Worm (Caenorhabditis elegans) whole organism, young adult: ENCODE data around the gene srh-73.
A peak's percentile ranks its signal among the peaks of the same experiment; 100 is the strongest.
"Not testable (repeated sequence)": the region's sequence is repeated elsewhere in the genome, so short reads cannot be mapped to it uniquely, and the experiment has no call there.

Experiments
- B0336.3 ChIP-seq: fragments of 200-800 bp; sonication (Bioruptor generic); IDR thresholded peaks from 2 replicates; pipeline ENCODE4 v1.3.6; 2022; ENCODE audit warnings: missing genetic modification characterization, missing compliant biosample characterization
- D2030.7 ChIP-seq: fragments of 200-800 bp; sonication (Bioruptor generic); IDR thresholded peaks from 2 replicates; pipeline ENCODE4 v1.3.6; 2022; ENCODE audit warnings: missing genetic modification reagents, missing genetic modification characterization, missing compliant biosample characterization
- F33H1.4 ChIP-seq: fragments of 200-800 bp; sonication (Bioruptor generic); IDR thresholded peaks from 2 replicates; pipeline ENCODE4 v1.3.6; 2022; ENCODE audit warnings: missing genetic modification reagents, missing genetic modification characterization, missing compliant biosample characterization
- K11D2.4 ChIP-seq: fragments of 200-800 bp; sonication (Bioruptor generic); IDR thresholded peaks from 2 replicates; pipeline ENCODE4 v1.3.6; 2022; ENCODE audit warnings: missing genetic modification reagents, missing genetic modification characterization, missing compliant biosample characterization
- T26A5.8 ChIP-seq: sonication (generic microtip); optimal IDR thresholded peaks from 2 replicates; lab custom pipeline; 2016; ENCODE audit warnings: missing genetic modification characterization, missing compliant biosample characterization
- Y53G8AR.9 ChIP-seq: fragments of 200-800 bp; sonication (Bioruptor generic); conservative IDR thresholded peaks from 2 replicates; pipeline ENCODE4 v1.3.6; 2022; ENCODE audit warnings: missing genetic modification reagents, missing genetic modification characterization, missing compliant biosample characterization
- Y56A3A.18 ChIP-seq: fragments of 200-800 bp; sonication (Bioruptor generic); IDR thresholded peaks from 2 replicates; pipeline ENCODE4 v1.3.6; 2022; ENCODE audit warnings: missing genetic modification reagents, missing genetic modification characterization, missing compliant biosample characterization
- Y67H2A.10 ChIP-seq: fragments of 200-800 bp; sonication (Bioruptor generic); conservative IDR thresholded peaks from 2 replicates; pipeline ENCODE4 v1.3.6; 2022; ENCODE audit warnings: missing genetic modification reagents, missing genetic modification characterization, missing compliant biosample characterization
- Y95B8A.8 ChIP-seq: fragments of 200-800 bp; sonication (Bioruptor generic); IDR thresholded peaks from 2 replicates; pipeline ENCODE4 v1.3.6; 2022; ENCODE audit warnings: missing genetic modification reagents, missing genetic modification characterization, missing compliant biosample characterization
- ZK185.1 ChIP-seq: sonication (generic microtip); optimal IDR thresholded peaks from 2 replicates; lab custom pipeline; 2016; ENCODE audit warnings: mild to moderate bottlenecking, missing genetic modification characterization, missing compliant biosample characterization; ENCODE audit not compliant: poor library complexity, severe bottlenecking
- ama-1 ChIP-seq, 3 experiments: fragments of 150-350 bp in 1 of 3; sonication (generic microtip) in 2 of 3; optimal IDR thresholded peaks; 2 replicates each; lab custom pipeline; 2014 to 2018; ENCODE audit warnings: missing biosample characterization in 2 of 3, missing genetic modification characterization in 2 of 3, missing genetic modification reagents in 2 of 3
- attf-3 ChIP-seq: fragments of 200-800 bp; sonication (Bioruptor generic); conservative IDR thresholded peaks from 2 replicates; pipeline ENCODE4 v1.3.6; 2022; ENCODE audit warnings: missing genetic modification reagents, missing genetic modification characterization, missing compliant biosample characterization
- attf-5 ChIP-seq: fragments of 200-800 bp; sonication (Bioruptor generic); optimal IDR thresholded peaks from 2 replicates; lab custom pipeline; 2018; ENCODE audit warnings: mild to moderate bottlenecking, missing genetic modification characterization, missing compliant biosample characterization
- attf-6 ChIP-seq: fragments of 200-800 bp; sonication (Bioruptor generic); IDR thresholded peaks from 2 replicates; pipeline ENCODE4 v1.3.6; 2022; ENCODE audit warnings: missing genetic modification reagents, missing genetic modification characterization, missing compliant biosample characterization
- egrh-3 ChIP-seq: fragments of 200-800 bp; sonication (Bioruptor generic); IDR thresholded peaks from 2 replicates; pipeline ENCODE4 v1.3.6; 2022; ENCODE audit warnings: missing genetic modification reagents, missing genetic modification characterization, missing compliant biosample characterization
- ekl-4 ChIP-seq: fragments of 200-800 bp; sonication (Bioruptor generic); IDR thresholded peaks from 2 replicates; pipeline ENCODE4 v1.3.6; 2022; ENCODE audit warnings: missing genetic modification reagents, missing genetic modification characterization, missing compliant biosample characterization
- him-1 ChIP-seq: sonication (generic microtip); optimal IDR thresholded peaks from 2 replicates; lab custom pipeline; 2016; ENCODE audit warnings: missing genotype, missing genetic modification reagents, missing genetic modification characterization, missing compliant biosample characterization
- hmg-1.2 ChIP-seq: fragments of 200-800 bp; sonication (Bioruptor generic); IDR thresholded peaks from 2 replicates; pipeline ENCODE4 v1.3.6; 2022; ENCODE audit warnings: missing genetic modification reagents, missing genetic modification characterization, missing compliant biosample characterization
- hrde-1 ChIP-seq: sonication (generic microtip); optimal IDR thresholded peaks from 2 replicates; lab custom pipeline; 2016; ENCODE audit warnings: missing genetic modification characterization, mild to moderate bottlenecking, missing compliant biosample characterization, moderate library complexity, missing genotype, missing genetic modification reagents, borderline replicate concordance
- hsf-1 ChIP-seq: fragments of 200-800 bp; sonication (Bioruptor generic); IDR thresholded peaks from 2 replicates; pipeline ENCODE4 v1.3.6; 2022; ENCODE audit warnings: missing genetic modification reagents, missing genetic modification characterization, missing compliant biosample characterization
- let-607 ChIP-seq, 2 experiments: fragments of 200-800 bp in 1 of 2; sonication (Bioruptor generic) in 1 of 2; sonication (generic microtip) in 1 of 2; optimal IDR thresholded peaks; 2 replicates each; lab custom pipeline; 2016 to 2018; ENCODE audit warnings: mild to moderate bottlenecking in 2 of 2, missing compliant biosample characterization in 2 of 2, missing genetic modification characterization in 2 of 2, moderate library complexity in 2 of 2, missing genotype in 1 of 2
- lsl-1 ChIP-seq: fragments of 200-800 bp; sonication (Bioruptor generic); optimal IDR thresholded peaks from 2 replicates; lab custom pipeline; 2018; ENCODE audit warnings: mild to moderate bottlenecking, missing genetic modification characterization, moderate library complexity, missing compliant biosample characterization
- lsy-27 ChIP-seq: sonication (generic microtip); optimal IDR thresholded peaks from 2 replicates; lab custom pipeline; 2017; ENCODE audit warnings: missing genetic modification characterization, mild to moderate bottlenecking, missing compliant biosample characterization, antibody characterized with exemption, missing genotype, borderline replicate concordance; ENCODE audit not compliant: insufficient read depth
- madf-10 ChIP-seq: sonication (generic microtip); optimal IDR thresholded peaks from 2 replicates; lab custom pipeline; 2016; ENCODE audit warnings: mild to moderate bottlenecking, missing genetic modification characterization, missing compliant biosample characterization
- mcd-1 ChIP-seq: fragments of 200-800 bp; sonication (Bioruptor generic); IDR thresholded peaks from 2 replicates; pipeline ENCODE4 v1.3.6; 2022; ENCODE audit warnings: missing genetic modification reagents, missing genetic modification characterization, missing compliant biosample characterization
- mel-28 ChIP-seq: sonication (generic microtip); optimal IDR thresholded peaks from 2 replicates; lab custom pipeline; 2016; ENCODE audit warnings: borderline replicate concordance, mild to moderate bottlenecking, missing genetic modification characterization, missing compliant biosample characterization
- nhr-179 ChIP-seq: sonication (generic microtip); optimal IDR thresholded peaks from 2 replicates; lab custom pipeline; 2016; ENCODE audit warnings: mild to moderate bottlenecking, missing genetic modification characterization, missing compliant biosample characterization
- nhr-80 ChIP-seq: sonication (generic microtip); optimal IDR thresholded peaks from 2 replicates; lab custom pipeline; 2016; ENCODE audit warnings: missing genetic modification characterization, missing compliant biosample characterization
- pbrm-1 ChIP-seq: fragments of 200-800 bp; sonication (Bioruptor generic); IDR thresholded peaks from 2 replicates; pipeline ENCODE4 v1.3.6; 2022; ENCODE audit warnings: missing genetic modification reagents, missing genetic modification characterization, missing compliant biosample characterization
- rcor-1 ChIP-seq: fragments of 200-800 bp; sonication (Bioruptor generic); IDR thresholded peaks from 2 replicates; pipeline ENCODE4 v1.3.6; 2022; ENCODE audit warnings: missing genetic modification reagents, missing genetic modification characterization, missing compliant biosample characterization
- rpc-1 ChIP-seq, 2 experiments: fragments of 150-350 bp in 1 of 2; sonication (generic microtip) in 1 of 2; optimal IDR thresholded peaks; 2 replicates each; lab custom pipeline; 2014 to 2018; ENCODE audit warnings: missing biosample characterization in 1 of 2, missing genetic modification characterization in 1 of 2, missing genetic modification reagents in 1 of 2, missing genotype in 1 of 2
- snpc-1.1 ChIP-seq: sonication (generic microtip); optimal IDR thresholded peaks from 2 replicates; lab custom pipeline; 2017; ENCODE audit warnings: missing genetic modification characterization, mild to moderate bottlenecking, missing compliant biosample characterization, antibody characterized with exemption, moderate library complexity, missing genotype, missing genetic modification reagents; ENCODE audit not compliant: insufficient read depth
- snpc-1.3 ChIP-seq: sonication (generic microtip); optimal IDR thresholded peaks from 2 replicates; lab custom pipeline; 2017; ENCODE audit warnings: missing genetic modification characterization, mild to moderate bottlenecking, missing compliant biosample characterization, antibody characterized with exemption, moderate library complexity, missing genotype, missing genetic modification reagents; ENCODE audit not compliant: insufficient read depth
- tbp1 ChIP-seq: fragments of 200-800 bp; sonication (Bioruptor generic); optimal IDR thresholded peaks from 2 replicates; lab custom pipeline; 2018; ENCODE audit warnings: mild to moderate bottlenecking, missing genetic modification characterization, missing compliant biosample characterization
- zfh-2 ChIP-seq: fragments of 200-800 bp; sonication (Bioruptor generic); conservative IDR thresholded peaks from 2 replicates; pipeline ENCODE4 v1.3.6; 2022; ENCODE audit warnings: missing genetic modification reagents, missing genetic modification characterization, missing compliant biosample characterization
- zim-3 ChIP-seq: sonication (generic microtip); optimal IDR thresholded peaks from 2 replicates; lab custom pipeline; 2017; ENCODE audit warnings: mild to moderate bottlenecking, missing genetic modification characterization, moderate library complexity, missing compliant biosample characterization
- ztf-18 ChIP-seq: sonication (generic microtip); optimal IDR thresholded peaks from 2 replicates; lab custom pipeline; 2016; ENCODE audit warnings: missing genotype, mild to moderate bottlenecking, missing genetic modification characterization, missing compliant biosample characterization
- ztf-26 ChIP-seq: sonication (generic microtip); optimal IDR thresholded peaks from 2 replicates; lab custom pipeline; 2017; ENCODE audit warnings: missing genetic modification characterization, missing compliant biosample characterization
- ztf-28 ChIP-seq: fragments of 200-800 bp; sonication (Bioruptor generic); IDR thresholded peaks from 2 replicates; pipeline ENCODE4 v1.3.6; 2022; ENCODE audit warnings: missing genetic modification reagents, missing genetic modification characterization, missing compliant biosample characterization

Gene srh-73

DNA sequence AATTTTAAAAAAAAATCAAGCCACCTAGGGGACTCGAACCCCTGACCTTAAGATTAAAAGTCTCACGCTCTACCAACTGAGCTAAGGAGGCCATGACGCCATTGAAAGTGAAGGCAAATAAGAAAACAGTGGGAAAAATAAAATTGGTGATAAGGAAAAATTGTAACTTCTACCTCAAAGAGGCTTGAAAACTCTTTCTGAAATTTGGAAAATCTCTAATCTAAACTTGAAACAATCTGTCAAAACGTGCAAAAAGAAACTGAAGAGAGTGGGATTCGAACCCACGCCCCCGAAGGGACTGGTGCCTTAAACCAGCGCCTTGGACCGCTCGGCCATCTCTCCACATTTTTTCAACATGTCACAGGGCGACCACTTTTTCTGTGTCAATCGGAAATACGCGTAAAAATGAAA lies 29.7 kb downstream of the srh-73 start (continued):
- TF ChIP-seq lsl-1 (GFP tag; lab: Kevin White, UChicago) (peak; percentile 48), attf-6 (0 out of 2 replicates have a peak, but pooled peaks have one; percentile 54), nhr-80 (peak; percentile 52), K11D2.4 (GFP tag; lab: Robert Waterston, UW) (0 out of 2 replicates have a peak, but pooled peaks have one; percentile 11), attf-3 (GFP tag; lab: Robert Waterston, UW) (peak; percentile 57; the same call in 1 of the 2 replicates), lsy-27 (tag; lab: Kevin White, UChicago) (peak; percentile 32), rcor-1 (peak; percentile 17; the same call in 1 of the 2 replicates), B0336.3 (peak; percentile 73), F33H1.4 (GFP tag; lab: Robert Waterston, UW) (peak; percentile 24), Y56A3A.18 (0 out of 2 replicates have a peak, but pooled peaks have one; percentile 81), rpc-1 (optimal IDR thresholded peaks at IDR 0.05; lab: Kevin White, UChicago) (peak; percentile 85), rpc-1 (tag; optimal IDR thresholded peaks at IDR 0.05; lab: Kevin White, UChicago) (peak; percentile 96), let-607 (tag; optimal IDR thresholded peaks at IDR 0.05; lab: Kevin White, UChicago) (peak; percentile 32 to 38), zim-3 (tag; lab: Kevin White, UChicago) (peak; percentile 73), hsf-1 (GFP tag; lab: Robert Waterston, UW) (0 out of 2 replicates have a peak, but pooled peaks have one; percentile 14), ama-1 (GFP tag; optimal IDR thresholded peaks at IDR 0.05; lab: Kevin White, UChicago) (peak; percentile 48 to 59), ZK185.1 (tag; lab: Kevin White, UChicago) (peak; percentile 77), nhr-179 (tag; lab: Kevin White, UChicago) (peak; percentile 51), pbrm-1 (GFP tag; lab: Robert Waterston, UW) (peak; percentile 49; the same call in 1 of the 2 replicates), Y95B8A.8 (GFP tag; lab: Robert Waterston, UW) (0 out of 2 replicates have a peak, but pooled peaks have one; percentile 42), hmg-1.2 (peak; percentile 62; the same call in 1 of the 2 replicates), snpc-1.3 (tag; lab: Kevin White, UChicago) (peak; percentile 49), Y53G8AR.9 (GFP tag; lab: Robert Waterston, UW) (0 out of 2 replicates have a peak, but pooled peaks have one; percentile 55), T26A5.8 (tag; lab: Kevin White, UChicago) (peak; percentile 30), zfh-2 (GFP tag; lab: Robert Waterston, UW) (0 out of 2 replicates have a peak, but pooled peaks have one; percentile 9), Y67H2A.10 (GFP tag; lab: Robert Waterston, UW) (0 out of 2 replicates have a peak, but pooled peaks have one; percentile 10), ztf-26 (tag; lab: Kevin White, UChicago) (peak; percentile 40), attf-5 (peak; percentile 48), madf-10 (tag; lab: Kevin White, UChicago) (peak; percentile 39), tbp1 (GFP tag; lab: Kevin White, UChicago) (peak; percentile 91), ekl-4 (GFP tag; lab: Robert Waterston, UW) (peak; percentile 17; the same call in 1 of the 2 replicates), snpc-1.1 (peak; percentile 76), mcd-1 (GFP tag; lab: Robert Waterston, UW) (peak; percentile 50; the same call in 1 of the 2 replicates), ztf-18 (tag; lab: Kevin White, UChicago) (peak; percentile 65), ztf-28 (GFP tag; lab: Robert Waterston, UW) (0 out of 2 replicates have a peak, but pooled peaks have one; percentile 42), hrde-1 (tag; lab: Kevin White, UChicago) (peak; percentile 64), D2030.7 (GFP tag; lab: Robert Waterston, UW) (peak; percentile 80), egrh-3 (peak; percentile 58), mel-28 (peak; percentile 3), him-1 (peak; percentile 89)
- not testable (repeated sequence) for TF ChIP-seq ama-1 (optimal IDR thresholded peaks at IDR 0.05; lab: Kevin White, UChicago)
